Worm (Caenorhabditis elegans) whole organism, L4 larva: ENCODE measurements around the gene C47E8.11.

Experiments used
- ces-1 ChIP-seq: fragments of 150-350 bp; sonication (generic microtip); optimal IDR thresholded peaks from 4 replicates; lab custom pipeline; 2014; ENCODE audit warnings: missing biosample characterization, missing genetic modification reagents, missing genetic modification characterization
- egl-27 ChIP-seq: sonication (generic microtip); optimal IDR thresholded peaks from 3 replicates; lab custom pipeline; 2017; ENCODE audit warnings: missing biosample characterization, missing genetic modification reagents, missing genetic modification characterization
- skn-1 ChIP-seq: fragments of 150-350 bp; optimal IDR thresholded peaks from 2 replicates; lab custom pipeline; 2014; ENCODE audit warnings: missing biosample characterization, missing genetic modification characterization
- snpc-4 ChIP-seq: fragments of 150-350 bp; optimal IDR thresholded peaks from 2 replicates; lab custom pipeline; 2014; ENCODE audit warnings: missing biosample characterization, missing genetic modification characterization

DNA sequence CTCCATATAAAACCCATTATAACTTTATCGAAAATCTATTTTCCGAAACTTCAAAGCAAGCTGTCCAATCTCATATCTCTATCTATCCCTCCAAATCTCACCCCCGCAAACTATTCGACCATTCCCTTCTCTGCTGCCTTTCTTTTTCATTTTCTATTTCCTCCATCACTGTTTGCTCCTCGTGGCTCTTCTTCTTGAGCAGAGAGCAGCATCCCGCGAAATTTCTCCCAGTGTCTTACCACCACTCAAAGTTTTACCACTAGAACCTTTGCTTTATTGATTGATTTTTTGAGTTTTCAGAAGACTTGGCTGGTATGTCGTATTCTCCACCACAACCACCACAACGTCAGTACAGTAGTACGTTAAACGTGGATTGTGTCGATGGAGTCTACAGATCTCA, 40.9 kb downstream of the C47E8.11 start, which contains the start of gene oig-3:
- no peak for TF ChIP-seq skn-1 (tag; lab: Kevin White, UChicago)
- no peak for TF ChIP-seq snpc-4 (tag; lab: Kevin White, UChicago)
- TF ChIP-seq egl-27 (tag; lab: Kevin White, UChicago) = no peak
- TF ChIP-seq ces-1 (GFP tag; lab: Kevin White, UChicago) = no peak
